Fruit fly (Drosophila melanogaster) whole organism, adult: ENCODE measurements around the gene CG12069.

Experiments
- CG11617 ChIP-seq: fragments of 200-800 bp; sonication (Bioruptor generic); optimal IDR thresholded peaks from 2 replicates; lab custom pipeline; 2017; ENCODE audit warnings: mild to moderate bottlenecking, missing biosample characterization, missing genetic modification reagents, missing genetic modification characterization
- CG14711 ChIP-seq: fragments of 200-800 bp; sonication (Bioruptor generic); optimal IDR thresholded peaks from 2 replicates; lab custom pipeline; 2018; ENCODE audit warnings: missing biosample characterization, mild to moderate bottlenecking, missing genetic modification characterization, moderate library complexity
- CG33017 ChIP-seq: fragments of 200-800 bp; sonication (Bioruptor generic); optimal IDR thresholded peaks from 2 replicates; lab custom pipeline; 2018; ENCODE audit warnings: missing biosample characterization, mild to moderate bottlenecking, missing genetic modification characterization, moderate library complexity
- CG5204 ChIP-seq: fragments of 200-800 bp; sonication (Bioruptor generic); optimal IDR thresholded peaks from 2 replicates; lab custom pipeline; 2016; ENCODE audit warnings: missing biosample characterization, missing genetic modification characterization
- CG7101 ChIP-seq: fragments of 200-800 bp; sonication (Bioruptor generic); optimal IDR thresholded peaks from 2 replicates; lab custom pipeline; 2018; ENCODE audit warnings: missing biosample characterization, mild to moderate bottlenecking, missing genetic modification characterization, moderate library complexity
- Clk ChIP-seq: fragments of 200-800 bp; sonication (Bioruptor generic); optimal IDR thresholded peaks from 2 replicates; lab custom pipeline; 2017; ENCODE audit warnings: missing biosample characterization, missing genetic modification characterization
- Crg-1 ChIP-seq: fragments of 200-800 bp; sonication (Bioruptor generic); optimal IDR thresholded peaks from 2 replicates; lab custom pipeline; 2016; ENCODE audit warnings: missing biosample characterization, missing genetic modification characterization
- cnc ChIP-seq, 2 experiments: fragments of >200 bp; optimal IDR thresholded peaks; 2 replicates each; lab custom pipeline; 2017
- kay ChIP-seq: fragments of 200-800 bp; sonication (Bioruptor generic); peaks from one replicate; lab custom pipeline; 2016; ENCODE audit warnings: missing biosample characterization, missing genetic modification characterization, borderline replicate concordance
- ovo ChIP-seq: fragments of 200-800 bp; sonication (Bioruptor generic); optimal IDR thresholded peaks from 2 replicates; lab custom pipeline; 2016; ENCODE audit warnings: missing biosample characterization, missing genetic modification characterization
- toe ChIP-seq: fragments of 200-800 bp; sonication (Bioruptor generic); optimal IDR thresholded peaks from 2 replicates; lab custom pipeline; 2016; ENCODE audit warnings: missing biosample characterization, missing genetic modification characterization

- no peak for TF ChIP-seq toe (GFP tag; lab: Kevin White, UChicago)
- TF ChIP-seq CG14711 (tag; lab: Kevin White, UChicago): no peak
- TF ChIP-seq Crg-1: no peak
- TF ChIP-seq CG11617: no peak
- TF ChIP-seq CG33017: no peak
- TF ChIP-seq cnc (optimal IDR thresholded peaks at IDR 0.05; lab: Kevin White, UChicago): no peak
- no peak for TF ChIP-seq ovo (GFP tag; lab: Kevin White, UChicago)
- TF ChIP-seq CG7101 (tag; lab: Kevin White, UChicago): no peak
- no peak for TF ChIP-seq CG5204 (GFP tag; lab: Kevin White, UChicago)
- TF ChIP-seq kay: no peak
- TF ChIP-seq Clk (GFP tag; lab: Kevin White, UChicago): no peak
Observed at dm6 chr3R:30734576-30734975, 39.3 kb upstream of the CG12069 start.
